Worm (Caenorhabditis elegans): ENCODE results near the gene oac-32.

Gene oac-32

DNA sequence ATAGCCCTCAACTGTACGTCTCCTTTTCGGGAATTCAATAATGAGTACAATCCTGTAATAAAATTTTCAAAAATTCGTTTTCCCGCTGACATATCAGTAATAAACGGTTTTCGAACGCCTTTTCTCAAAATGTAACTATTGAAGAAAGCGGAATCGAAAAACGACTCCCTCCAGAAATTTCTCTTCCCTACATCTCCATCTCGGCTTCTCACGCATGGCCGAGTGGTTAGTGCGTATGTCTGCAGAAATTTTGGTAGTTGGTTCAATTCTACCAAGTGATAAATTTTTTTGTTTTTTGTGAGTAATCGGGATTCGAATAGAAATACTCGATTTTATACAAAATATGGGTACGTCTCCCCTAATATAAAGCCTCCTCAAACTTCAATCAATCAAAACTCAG, 15.6 kb upstream of the oac-32 start:
- 0 out of 2 replicates have a peak, but pooled peaks have one; percentile 8 for TF ChIP-seq nhr-19 (GFP tag; conservative IDR thresholded peaks at IDR 0.05)

DNA sequence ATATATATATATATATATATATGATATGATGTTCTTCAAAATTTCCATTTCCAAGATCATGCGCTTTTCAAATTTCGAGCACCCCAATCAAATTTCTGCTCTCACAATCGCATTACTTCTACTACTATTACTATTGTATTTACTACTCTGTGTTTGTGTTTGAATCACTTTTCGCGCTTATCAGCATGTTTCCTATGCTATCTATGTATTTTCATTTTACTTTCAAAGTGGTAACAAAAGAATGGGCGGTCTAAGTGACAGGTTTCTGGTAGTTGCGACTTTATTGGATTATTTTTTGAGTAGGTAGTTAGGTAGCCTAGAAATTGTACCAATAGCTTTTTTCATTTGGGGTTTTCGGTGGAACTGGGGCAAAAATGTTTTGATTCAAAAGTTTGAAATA, 12.5 kb upstream of the oac-32 start:
- TF ChIP-seq elt-2 (tag; optimal IDR thresholded peaks at IDR 0.05) (peak; percentile 17), aha-1 (tag; optimal IDR thresholded peaks at IDR 0.05) (no peak)

DNA sequence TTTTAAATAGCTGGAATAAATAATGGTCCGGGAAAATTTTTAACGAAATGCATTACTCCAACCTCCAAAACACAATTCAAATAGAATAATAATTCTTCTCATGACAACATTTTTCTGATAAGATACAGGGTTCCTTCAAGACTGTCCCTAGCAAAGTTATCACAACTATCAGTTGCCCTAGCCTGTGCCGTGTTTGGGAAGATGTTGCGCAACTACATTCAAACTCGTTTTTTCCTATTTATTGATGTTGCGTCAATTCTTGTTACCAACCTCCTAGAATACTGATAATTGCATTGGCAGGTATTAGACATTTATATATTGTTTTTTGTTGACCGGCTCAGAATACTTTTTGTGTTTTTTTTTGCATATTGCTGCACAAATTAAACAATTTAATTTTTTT, 9.5 kb upstream of the oac-32 start:
- TF ChIP-seq dpl-1 (GFP tag; optimal IDR thresholded peaks at IDR 0.05) (no peak), fkh-8 (tag; optimal IDR thresholded peaks at IDR 0.05) (no peak), fos-1 (tag; optimal IDR thresholded peaks at IDR 0.05) (no peak), lir-3 (tag; optimal IDR thresholded peaks at IDR 0.05; ENCODE audit: poor library complexity) (no peak)

DNA sequence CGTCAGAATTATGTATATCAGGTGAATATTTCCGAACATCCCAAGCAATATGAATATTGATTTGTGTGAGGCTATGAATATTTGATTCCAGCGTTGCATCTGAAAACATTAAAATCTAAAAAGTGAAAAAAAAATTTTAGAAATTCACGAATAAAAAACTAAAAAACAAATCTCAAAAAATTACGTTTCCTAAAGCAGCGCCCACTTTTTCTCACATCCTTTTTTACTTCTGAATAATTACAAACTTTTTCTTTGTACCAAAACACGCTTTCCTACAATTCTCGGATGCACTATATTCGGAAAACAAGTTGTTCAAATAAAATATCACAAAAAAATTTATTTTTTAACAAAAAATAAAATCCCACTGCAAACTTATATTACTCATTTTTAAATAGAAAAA, 7.4 kb upstream of the oac-32 start, which contains the start of gene srsx-8:
Gene srsx-8 (minus strand): TSS at position 101 of the 400 bp plus-strand sequence.
- TF ChIP-seq snpc-4 (tag; optimal IDR thresholded peaks at IDR 0.05) (no peak), hpl-2 (GFP tag; optimal IDR thresholded peaks at IDR 0.05) (no peak), zip-4 (GFP tag; optimal IDR thresholded peaks at IDR 0.05) (no peak), snu-23 (GFP tag; optimal IDR thresholded peaks at IDR 0.05) (no peak), pax-3 (tag; optimal IDR thresholded peaks at IDR 0.05) (no peak), nhr-47 (tag; optimal IDR thresholded peaks at IDR 0.05) (no peak), tlp-1 (tag; optimal IDR thresholded peaks at IDR 0.05) (no peak), ceh-82 (tag; optimal IDR thresholded peaks at IDR 0.05) (no peak), fkh-8 (tag; optimal IDR thresholded peaks at IDR 0.05) (no peak), jun-1 (tag; optimal IDR thresholded peaks at IDR 0.05) (no peak), nhr-85 (tag) (no peak), aly-2 (tag; optimal IDR thresholded peaks at IDR 0.05) (no peak), ceh-90 (tag; optimal IDR thresholded peaks at IDR 0.05) (no peak)

DNA sequence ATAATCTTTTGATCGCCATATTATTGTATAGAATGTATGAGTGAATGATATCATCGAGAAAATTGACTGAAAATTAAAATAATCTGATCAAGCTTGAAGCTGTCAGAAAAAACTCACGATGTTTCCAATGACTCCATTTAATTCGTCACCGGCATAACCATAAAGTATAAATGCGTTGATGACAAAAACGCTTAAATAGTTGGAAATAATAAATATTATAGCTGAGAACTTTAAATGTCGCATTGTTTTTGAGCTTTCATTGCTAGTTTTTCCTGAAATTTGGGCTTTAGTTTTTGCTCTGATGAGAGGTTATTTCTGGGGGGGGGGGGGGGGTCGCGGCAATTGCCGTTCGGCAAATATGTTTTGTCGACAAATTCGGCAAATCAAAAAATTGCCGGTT, 5.6 kb upstream of the oac-32 start:
- TF ChIP-seq nhr-47 (tag; optimal IDR thresholded peaks at IDR 0.05) (no peak), hpl-2 (GFP tag; optimal IDR thresholded peaks at IDR 0.05) (no peak), snu-23 (GFP tag; optimal IDR thresholded peaks at IDR 0.05) (no peak), isw-1 (GFP tag; IDR thresholded peaks at IDR 0.05) (no peak), efl-3 (GFP tag; optimal IDR thresholded peaks at IDR 0.05) (no peak), fkh-10 (GFP tag; optimal IDR thresholded peaks at IDR 0.05) (no peak), grh-1 (GFP tag; IDR thresholded peaks at IDR 0.05) (no peak), sptf-1 (tag; optimal IDR thresholded peaks at IDR 0.05) (no peak), rnt-1 (tag; optimal IDR thresholded peaks at IDR 0.05) (no peak), hlh-4 (tag; optimal IDR thresholded peaks at IDR 0.05) (no peak), dsc-1 (tag; optimal IDR thresholded peaks at IDR 0.05) (no peak), swsn-7 (tag; optimal IDR thresholded peaks at IDR 0.05) (no peak), ceh-8 (GFP tag; optimal IDR thresholded peaks at IDR 0.05) (no peak), elt-3 (tag; optimal IDR thresholded peaks at IDR 0.05) (no peak), unc-62 (GFP tag; optimal IDR thresholded peaks at IDR 0.05) (no peak), unc-30 (tag; optimal IDR thresholded peaks at IDR 0.05) (no peak), nhr-20 (tag; optimal IDR thresholded peaks at IDR 0.05) (no peak), dpl-1 (GFP tag; optimal IDR thresholded peaks at IDR 0.05) (no peak), egl-13 (tag; optimal IDR thresholded peaks at IDR 0.05) (no peak)

DNA sequence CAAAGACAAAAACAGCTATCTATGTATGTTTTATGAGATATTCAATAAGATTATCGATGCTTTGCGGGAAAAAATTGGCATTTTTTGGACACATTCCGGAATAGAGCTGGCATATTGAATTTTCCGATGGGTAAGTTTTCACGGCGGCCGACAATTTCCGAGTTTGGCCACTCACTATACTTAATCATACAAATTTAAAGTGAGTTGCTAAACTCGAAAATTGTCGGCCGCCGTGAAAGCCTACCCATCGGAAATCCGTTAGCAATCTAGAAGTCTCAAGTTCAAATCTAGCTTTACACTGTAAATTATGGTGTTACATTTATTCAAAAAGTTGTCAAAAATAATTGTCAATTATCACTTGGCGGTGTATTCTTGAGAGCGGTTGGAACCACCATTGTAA, 5.1 kb upstream of the oac-32 start:
- TF ChIP-seq alr-1 (tag; optimal IDR thresholded peaks at IDR 0.05; ENCODE audit: borderline replicate concordance) (no peak), ceh-90 (tag; optimal IDR thresholded peaks at IDR 0.05) (no peak), dpl-1 (GFP tag; optimal IDR thresholded peaks at IDR 0.05) (no peak), nhr-47 (tag; optimal IDR thresholded peaks at IDR 0.05) (no peak), egl-27 (tag; optimal IDR thresholded peaks at IDR 0.05) (no peak), blmp-1 (tag; optimal IDR thresholded peaks at IDR 0.05) (no peak), snpc-4 (tag; optimal IDR thresholded peaks at IDR 0.05) (no peak), ceh-63 (GFP tag; optimal IDR thresholded peaks at IDR 0.05) (no peak), elt-2 (tag; optimal IDR thresholded peaks at IDR 0.05) (no peak), skn-1 (tag; optimal IDR thresholded peaks at IDR 0.05) (no peak)

Measured in whole organism, L1 larva.